Fruit fly (Drosophila melanogaster): ENCODE data around the gene chm.
A peak's percentile ranks its signal among the peaks of the same experiment; 100 is the strongest.

chm gene

DNA sequence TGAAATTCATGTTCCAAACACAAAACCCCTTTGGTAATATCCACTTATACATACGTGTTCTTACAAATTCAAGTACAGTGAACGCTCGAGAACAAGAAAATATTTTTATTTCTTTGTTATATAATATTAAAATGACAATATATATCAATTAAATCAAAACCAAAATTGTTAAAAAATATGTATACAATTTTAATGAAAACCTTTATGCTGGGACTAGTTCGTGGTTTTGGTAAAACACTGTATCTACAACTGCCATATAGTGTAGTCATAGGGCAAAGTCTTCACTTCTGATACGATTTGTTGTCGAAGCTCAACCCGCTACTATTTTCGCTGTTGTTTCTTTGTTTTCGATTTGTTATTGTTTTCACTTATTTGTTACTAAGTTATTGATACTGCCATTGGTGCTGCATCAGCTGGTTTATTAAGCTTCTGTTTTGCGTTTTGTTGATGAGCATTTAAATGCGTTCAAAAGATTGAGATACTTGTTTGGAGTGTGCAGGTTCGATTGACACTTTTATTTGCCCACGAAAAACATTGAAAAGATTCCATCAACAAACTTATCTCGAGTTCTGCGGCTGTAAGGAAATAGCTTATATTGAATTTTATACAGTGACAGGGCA, 22.6 kb downstream of the chm start (continued):
- TF ChIP-seq tap (tag; optimal IDR thresholded peaks at IDR 0.05) (peak; percentile 40), Optix (GFP tag; IDR thresholded peaks at IDR 0.05) (no peak), Ravus (GFP tag; IDR thresholded peaks at IDR 0.05) (no peak), CG6654 (GFP tag; optimal IDR thresholded peaks at IDR 0.05) (no peak), ftz-f1 (GFP tag; optimal IDR thresholded peaks at IDR 0.05) (no peak), eve (GFP tag; optimal IDR thresholded peaks at IDR 0.05) (no peak), Sox100B (GFP tag; optimal IDR thresholded peaks at IDR 0.05) (peak; percentile 11), ind (GFP tag; optimal IDR thresholded peaks at IDR 0.05) (peak; percentile 6), CG11696 (GFP tag; IDR thresholded peaks at IDR 0.05) (no peak), ara (GFP tag; IDR thresholded peaks at IDR 0.05) (no peak), CG1529 (GFP tag; optimal IDR thresholded peaks at IDR 0.05) (no peak), kay (GFP tag; optimal IDR thresholded peaks at IDR 0.05) (no peak), CG4854 (GFP tag; optimal IDR thresholded peaks at IDR 0.05) (no peak), CG9797 (GFP tag; optimal IDR thresholded peaks at IDR 0.05) (no peak), Hmx (GFP tag; optimal IDR thresholded peaks at IDR 0.05) (no peak), lbe (GFP tag; optimal IDR thresholded peaks at IDR 0.05) (no peak), CG17359 (tag; optimal IDR thresholded peaks at IDR 0.05) (peak; percentile 36), dimm (GFP tag; IDR thresholded peaks at IDR 0.05) (no peak), Usf (GFP tag; optimal IDR thresholded peaks at IDR 0.05) (no peak), CG10565 (GFP tag; optimal IDR thresholded peaks at IDR 0.05) (no peak), CG10147 (GFP tag; optimal IDR thresholded peaks at IDR 0.05) (no peak), HmgD (GFP tag; optimal IDR thresholded peaks at IDR 0.05) (no peak), Awh (GFP tag; IDR thresholded peaks at IDR 0.05) (no peak), ken (GFP tag; IDR thresholded peaks at IDR 0.05) (peak; percentile 5; the same call in 1 of the 3 replicates), kah (GFP tag; optimal IDR thresholded peaks at IDR 0.05) (no peak), CG3726 (GFP tag; IDR thresholded peaks at IDR 0.05) (no peak), crp (GFP tag; optimal IDR thresholded peaks at IDR 0.05) (no peak), vfl (GFP tag; optimal IDR thresholded peaks at IDR 0.05) (no peak), Rfx (GFP tag; IDR thresholded peaks at IDR 0.05) (peak; percentile 73), CG42726 (GFP tag; IDR thresholded peaks at IDR 0.05; ENCODE audit: partially characterized antibody) (no peak), vvl (GFP tag; IDR thresholded peaks at IDR 0.05) (peak; percentile 78), org-1 (GFP tag; optimal IDR thresholded peaks at IDR 0.05) (peak; percentile 24), Hr3 (GFP tag; optimal IDR thresholded peaks at IDR 0.05) (no peak), Mes4 (GFP tag; optimal IDR thresholded peaks at IDR 0.05) (no peak), usp (GFP tag; optimal IDR thresholded peaks at IDR 0.05) (no peak), YL-1 (GFP tag; optimal IDR thresholded peaks at IDR 0.05) (no peak), CG12942 (GFP tag; optimal IDR thresholded peaks at IDR 0.05) (no peak), B-H1 (GFP tag; IDR thresholded peaks at IDR 0.05) (peak; percentile 18; the same call in 1 of the 3 replicates), ttk (GFP tag; IDR thresholded peaks at IDR 0.05) (peak; percentile 48; the same call in 1 of the 2 replicates), mirr (GFP tag; optimal IDR thresholded peaks at IDR 0.05) (no peak), CG1832 (GFP tag; optimal IDR thresholded peaks at IDR 0.05) (no peak), odd (GFP tag; optimal IDR thresholded peaks at IDR 0.05) (no peak), CG31441 (GFP tag; IDR thresholded peaks at IDR 0.05) (0 out of 2 replicates have a peak, but pooled peaks have one; percentile 15), lab (GFP tag; optimal IDR thresholded peaks at IDR 0.05) (peak; percentile 62), Nf-YB (GFP tag; optimal IDR thresholded peaks at IDR 0.05) (no peak), CG7372 (GFP tag; IDR thresholded peaks at IDR 0.05) (peak; percentile 55; the same call in 1 of the 2 replicates), CG7357 (GFP tag; IDR thresholded peaks at IDR 0.05) (0 out of 3 replicates have a peak, but pooled peaks have one; percentile 35), CG1603 (tag; optimal IDR thresholded peaks at IDR 0.05) (no peak), cwo (GFP tag; optimal IDR thresholded peaks at IDR 0.05) (peak; percentile 35), CG17568 (GFP tag; optimal IDR thresholded peaks at IDR 0.05) (no peak)

Measured in whole organism, embryonic.